Fruit fly (Drosophila melanogaster) whole organism, embryonic: ENCODE results near the gene brat.

ENCODE experiments used
- CG11723 ChIP-seq: fragments of 200-800 bp; sonication (Bioruptor generic); optimal IDR thresholded peaks from 2 replicates; lab custom pipeline; 2017; ENCODE audit warnings: missing biosample characterization, mild to moderate bottlenecking, missing genetic modification characterization
- CG1233 ChIP-seq: fragments of 200-800 bp; sonication (Bioruptor generic); optimal IDR thresholded peaks from 4 replicates; lab custom pipeline; 2018; ENCODE audit warnings: missing biosample characterization, mild to moderate bottlenecking, missing genetic modification characterization
- CG13894 ChIP-seq: fragments of 200-800 bp; sonication (Bioruptor generic); optimal IDR thresholded peaks from 3 replicates; lab custom pipeline; 2018; ENCODE audit warnings: missing biosample characterization, mild to moderate bottlenecking, missing genetic modification characterization, moderate library complexity
- CG14667 ChIP-seq: fragments of 200-800 bp; sonication (Bioruptor generic); IDR thresholded peaks from 2 replicates; pipeline ENCODE4 v1.3.6; 2022; ENCODE audit warnings: missing biosample characterization, missing genetic modification characterization
- CG14710 ChIP-seq: fragments of 200-800 bp; sonication (Bioruptor generic); optimal IDR thresholded peaks from 3 replicates; lab custom pipeline; 2019; ENCODE audit warnings: missing biosample characterization, mild to moderate bottlenecking, missing genetic modification characterization, moderate library complexity
- CG1602 ChIP-seq: fragments of 200-800 bp; sonication (Bioruptor generic); optimal IDR thresholded peaks from 3 replicates; lab custom pipeline; 2016; ENCODE audit warnings: missing biosample characterization, missing genetic modification characterization
- CG1603 ChIP-seq: fragments of 200-800 bp; sonication (Bioruptor generic); optimal IDR thresholded peaks from 2 replicates; lab custom pipeline; 2019; ENCODE audit warnings: missing biosample characterization, mild to moderate bottlenecking, missing genetic modification characterization, moderate library complexity
- CG17568 ChIP-seq: fragments of 200-800 bp; sonication (Bioruptor generic); optimal IDR thresholded peaks from 2 replicates; lab custom pipeline; 2018; ENCODE audit warnings: missing biosample characterization, mild to moderate bottlenecking, missing genetic modification characterization, moderate library complexity
- CG18262 ChIP-seq: fragments of 200-800 bp; optimal IDR thresholded peaks from 3 replicates; lab custom pipeline; 2019; ENCODE audit warnings: missing biosample characterization, mild to moderate bottlenecking, missing genetic modification characterization, moderate library complexity
- CG2120 ChIP-seq: fragments of 200-800 bp; sonication (Bioruptor generic); optimal IDR thresholded peaks from 3 replicates; lab custom pipeline; 2016; ENCODE audit warnings: missing biosample characterization, missing genetic modification characterization
- CG2712 ChIP-seq: fragments of 200-800 bp; optimal IDR thresholded peaks from 3 replicates; lab custom pipeline; 2019; ENCODE audit warnings: missing biosample characterization, mild to moderate bottlenecking, missing genetic modification characterization, moderate library complexity
- CG30020 ChIP-seq: fragments of 200-800 bp; optimal IDR thresholded peaks from 2 replicates; lab custom pipeline; 2019; ENCODE audit warnings: missing biosample characterization, mild to moderate bottlenecking, missing genetic modification characterization, moderate library complexity
- CG5245 ChIP-seq: fragments of 200-800 bp; sonication (Bioruptor generic); optimal IDR thresholded peaks from 3 replicates; lab custom pipeline; 2016; ENCODE audit warnings: missing biosample characterization, missing genetic modification characterization
- CG6254 ChIP-seq: fragments of 200-800 bp; sonication (Bioruptor generic); optimal IDR thresholded peaks from 3 replicates; lab custom pipeline; 2017; ENCODE audit warnings: mild to moderate bottlenecking, missing biosample characterization, missing genetic modification reagents, missing genetic modification characterization
- CG7556 ChIP-seq: fragments of 200-800 bp; sonication (Bioruptor generic); optimal IDR thresholded peaks from 2 replicates; lab custom pipeline; 2017; ENCODE audit warnings: missing biosample characterization, mild to moderate bottlenecking, missing genetic modification characterization
- CG9797 ChIP-seq: fragments of 200-800 bp; sonication (Bioruptor generic); optimal IDR thresholded peaks from 3 replicates; lab custom pipeline; 2018; ENCODE audit warnings: missing biosample characterization, mild to moderate bottlenecking, missing genetic modification characterization
- CG9932 ChIP-seq: fragments of 200-800 bp; sonication (Bioruptor generic); IDR thresholded peaks from 2 replicates; pipeline ENCODE4 v1.3.6; 2022; ENCODE audit warnings: missing biosample characterization, missing genetic modification characterization
- Dbx ChIP-seq: fragments of 200-800 bp; sonication (Bioruptor generic); IDR thresholded peaks from 3 replicates; pipeline ENCODE4 v1.3.6; 2022; ENCODE audit warnings: missing biosample characterization, missing genetic modification characterization
- Dref ChIP-seq: fragments of 200-800 bp; sonication (Bioruptor generic); IDR thresholded peaks from 2 replicates; pipeline ENCODE4 v1.3.6; 2022; ENCODE audit warnings: missing biosample characterization, missing genetic modification characterization
- Fer1 ChIP-seq: fragments of 200-800 bp; sonication (Bioruptor generic); optimal IDR thresholded peaks from 2 replicates; lab custom pipeline; 2017; ENCODE audit warnings: missing biosample characterization, mild to moderate bottlenecking, missing genetic modification characterization
- HHEX ChIP-seq: fragments of 200-800 bp; sonication (Bioruptor generic); optimal IDR thresholded peaks from 3 replicates; lab custom pipeline; 2017; ENCODE audit warnings: missing biosample characterization, mild to moderate bottlenecking, missing genetic modification characterization, missing genetic modification reagents
- Jarid2 ChIP-seq: fragments of 200-800 bp; sonication (Bioruptor generic); optimal IDR thresholded peaks from 3 replicates; lab custom pipeline; 2017; ENCODE audit warnings: mild to moderate bottlenecking, missing biosample characterization, missing genetic modification reagents, missing genetic modification characterization
- Myb ChIP-seq: fragments of 200-800 bp; sonication (Bioruptor generic); optimal IDR thresholded peaks from 2 replicates; lab custom pipeline; 2016; ENCODE audit warnings: missing biosample characterization, missing genetic modification characterization
- NC2β ChIP-seq: fragments of 200-800 bp; sonication (Bioruptor generic); optimal IDR thresholded peaks from 2 replicates; lab custom pipeline; 2016; ENCODE audit warnings: missing biosample characterization, missing genetic modification characterization
- Poxn ChIP-seq: fragments of 200-800 bp; sonication (Bioruptor generic); IDR thresholded peaks from 2 replicates; pipeline ENCODE4 v1.3.6; 2022; ENCODE audit warnings: missing biosample characterization, missing genetic modification characterization
- Sin3A ChIP-seq: fragments of >200 bp; optimal IDR thresholded peaks from 2 replicates; lab custom pipeline; 2018
- Spps ChIP-seq: fragments of 200-800 bp; sonication (Bioruptor generic); optimal IDR thresholded peaks from 2 replicates; lab custom pipeline; 2018; ENCODE audit warnings: missing biosample characterization, mild to moderate bottlenecking, missing genetic modification characterization
- Tbp ChIP-seq: fragments of >200 bp; optimal IDR thresholded peaks from 2 replicates; lab custom pipeline; 2018; ENCODE audit warnings: missing biosample characterization, missing genetic modification characterization
- az2 ChIP-seq: fragments of 200-800 bp; sonication (Bioruptor generic); optimal IDR thresholded peaks from 3 replicates; lab custom pipeline; 2016; ENCODE audit warnings: missing biosample characterization, missing genetic modification characterization
- btn ChIP-seq: fragments of 200-800 bp; sonication (Bioruptor generic); optimal IDR thresholded peaks from 2 replicates; lab custom pipeline; 2016; ENCODE audit warnings: missing biosample characterization, missing genetic modification characterization
- caup ChIP-seq: fragments of 200-800 bp; sonication (Bioruptor generic); optimal IDR thresholded peaks from 3 replicates; lab custom pipeline; 2017; ENCODE audit warnings: missing biosample characterization, mild to moderate bottlenecking, missing genetic modification characterization, moderate library complexity; ENCODE audit not compliant: severe bottlenecking
- cg ChIP-seq: fragments of 200-800 bp; sonication (Bioruptor generic); optimal IDR thresholded peaks from 3 replicates; lab custom pipeline; 2019; ENCODE audit warnings: missing biosample characterization, mild to moderate bottlenecking, missing genetic modification characterization, moderate library complexity
- dimm ChIP-seq: fragments of 200-800 bp; sonication (Bioruptor generic); IDR thresholded peaks from 2 replicates; pipeline ENCODE4 v1.3.6; 2022; ENCODE audit warnings: missing biosample characterization, missing genetic modification characterization
- hbn ChIP-seq: fragments of 200-800 bp; sonication (Bioruptor generic); IDR thresholded peaks from 2 replicates; pipeline ENCODE4 v1.3.6; 2022; ENCODE audit warnings: missing biosample characterization, missing genetic modification characterization; ENCODE audit not compliant: partially characterized antibody
- ken ChIP-seq: fragments of 200-800 bp; sonication (Bioruptor generic); IDR thresholded peaks from 3 replicates; pipeline ENCODE4 v1.3.6; 2022; ENCODE audit warnings: missing biosample characterization, missing genetic modification characterization
- nau ChIP-seq: fragments of 200-800 bp; sonication (Bioruptor generic); optimal IDR thresholded peaks from 3 replicates; lab custom pipeline; 2017; ENCODE audit warnings: missing biosample characterization, mild to moderate bottlenecking, missing genetic modification characterization, missing genetic modification reagents
- nom ChIP-seq: fragments of 200-800 bp; sonication (Bioruptor generic); optimal IDR thresholded peaks from 2 replicates; lab custom pipeline; 2017; ENCODE audit warnings: missing biosample characterization, missing genetic modification characterization, mild to moderate bottlenecking, moderate library complexity, missing genetic modification reagents
- org-1 ChIP-seq: fragments of 200-800 bp; sonication (Bioruptor generic); optimal IDR thresholded peaks from 2 replicates; lab custom pipeline; 2017; ENCODE audit warnings: missing biosample characterization, missing genetic modification characterization
- otp ChIP-seq: fragments of 200-800 bp; sonication (Bioruptor generic); IDR thresholded peaks from 3 replicates; pipeline ENCODE4, ENCODE4 v1.3.6; 2022; ENCODE audit warnings: missing biosample characterization, missing genetic modification characterization
- pnt ChIP-seq: fragments of 200-800 bp; sonication (Bioruptor generic); optimal IDR thresholded peaks from 3 replicates; lab custom pipeline; 2016; ENCODE audit warnings: missing biosample characterization, missing genetic modification characterization
- ro ChIP-seq: fragments of 200-800 bp; sonication (Bioruptor generic); IDR thresholded peaks from 2 replicates; pipeline ENCODE4 v1.3.6; 2022; ENCODE audit warnings: missing biosample characterization, missing genetic modification characterization
- row ChIP-seq: fragments of 200-800 bp; sonication (Bioruptor generic); IDR thresholded peaks from 3 replicates; pipeline ENCODE4 v1.3.6; 2022; ENCODE audit warnings: missing biosample characterization, missing genetic modification characterization
- sc ChIP-seq, 3 experiments: fragments of >200 bp in 2 of 3; fragments of 200-800 bp in 1 of 3; sonication (Bioruptor generic) in 1 of 3; optimal IDR thresholded peaks; 2 replicates in 2 of 3; 3 replicates in 1 of 3; lab custom pipeline; 2017; ENCODE audit warnings: mild to moderate bottlenecking in 1 of 3, missing biosample characterization in 1 of 3, missing genetic modification characterization in 1 of 3, missing genetic modification reagents in 1 of 3
- shn ChIP-seq: fragments of 200-800 bp; sonication (Bioruptor generic); optimal IDR thresholded peaks from 3 replicates; lab custom pipeline; 2016; ENCODE audit warnings: missing biosample characterization, missing genetic modification characterization
- sr ChIP-seq: fragments of 200-800 bp; sonication (Bioruptor generic); IDR thresholded peaks from 3 replicates; pipeline ENCODE4 v1.3.6; 2022; ENCODE audit warnings: missing biosample characterization, missing genetic modification characterization
- tna ChIP-seq: fragments of 200-800 bp; sonication (Bioruptor generic); IDR thresholded peaks from 2 replicates; pipeline ENCODE4 v1.3.6; 2022; ENCODE audit warnings: missing biosample characterization, missing genetic modification characterization; ENCODE audit not compliant: partially characterized antibody
- tx ChIP-seq: fragments of 200-800 bp; sonication (Bioruptor generic); optimal IDR thresholded peaks from 2 replicates; lab custom pipeline; 2016; ENCODE audit warnings: missing biosample characterization, missing genetic modification characterization
- zfh1 ChIP-seq: fragments of 200-800 bp; sonication (Bioruptor generic); IDR thresholded peaks from 3 replicates; pipeline ENCODE4 v1.3.6; 2022; ENCODE audit warnings: missing biosample characterization, missing genetic modification characterization

The brat gene

DNA sequence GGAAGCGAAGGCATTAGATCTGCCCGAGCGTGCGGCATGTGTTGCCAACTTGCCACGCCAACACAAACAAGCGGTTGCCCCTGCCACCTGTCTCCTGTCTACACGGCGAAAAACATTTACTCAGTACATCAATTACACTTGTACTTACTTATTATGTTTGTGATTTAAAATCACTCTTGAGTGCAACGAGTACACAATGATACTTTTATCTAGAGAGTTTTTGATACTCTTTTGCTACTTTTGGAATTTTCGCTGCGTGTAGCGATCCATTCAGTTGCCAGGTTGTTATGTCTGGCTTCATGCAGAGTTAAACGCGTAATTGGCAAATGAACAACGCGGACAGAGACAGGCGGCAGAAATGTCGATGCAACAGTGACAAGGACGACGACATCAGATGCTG lies 60.1 kb downstream of the brat start (continued):
- TF ChIP-seq ken (GFP tag; lab: Robert Waterston, UW) (no peak), row (GFP tag; lab: Robert Waterston, UW) (peak; percentile 32; the same call in 2 of the 3 replicates), otp (GFP tag; lab: Robert Waterston, UW) (no peak), CG2712 (tag; lab: Kevin White, UChicago) (peak; percentile 33), nom (GFP tag; lab: Kevin White, UChicago) (no peak), CG5245 (GFP tag; lab: Kevin White, UChicago) (peak; percentile 28), CG14667 (GFP tag; lab: Robert Waterston, UW) (no peak)

DNA sequence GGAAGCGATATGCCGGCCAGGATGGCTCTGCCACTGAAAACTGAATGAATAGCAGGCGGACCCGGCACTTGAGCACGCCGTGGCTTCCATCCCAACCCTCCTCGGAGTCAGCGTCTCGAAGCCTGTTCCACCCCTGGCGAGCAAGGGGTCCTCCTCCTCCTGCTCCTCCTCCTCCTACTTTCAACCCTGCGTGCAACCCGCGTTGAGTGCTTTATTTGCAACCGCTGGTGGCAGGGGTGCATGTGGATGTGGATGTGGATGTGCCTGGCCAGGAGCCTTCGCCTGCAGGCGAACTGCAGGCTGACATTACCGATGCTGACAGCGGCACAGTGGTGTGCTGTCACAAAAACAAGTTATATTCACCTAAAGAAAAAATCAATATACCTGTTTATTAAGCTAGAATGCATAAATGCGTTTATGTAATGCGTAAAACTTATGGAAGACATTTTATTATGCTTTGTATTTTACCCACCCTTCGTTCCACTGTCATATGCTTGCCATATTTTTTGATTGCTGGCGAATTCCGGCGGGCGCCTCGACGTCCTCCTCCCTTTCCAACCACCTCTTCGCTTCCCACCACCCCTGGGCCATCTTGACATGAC lies 62.9 kb downstream of the brat start:
- no peak for TF ChIP-seq sr (GFP tag; lab: Robert Waterston, UW)
- peak; percentile 58 for TF ChIP-seq CG14710 (tag; lab: Kevin White, UChicago)
- peak; percentile 85 for TF ChIP-seq zfh1 (GFP tag; lab: Robert Waterston, UW)
- TF ChIP-seq CG11723 (GFP tag; lab: Kevin White, UChicago), result peak; percentile 33
- TF ChIP-seq CG7556 (GFP tag; lab: Kevin White, UChicago), result peak; percentile 54
- no peak for TF ChIP-seq tx (GFP tag; lab: Kevin White, UChicago)
- TF ChIP-seq Dref, result no peak
- no peak for TF ChIP-seq CG9797
- no peak for TF ChIP-seq CG13894 (tag; lab: Kevin White, UChicago)
- no peak for TF ChIP-seq Poxn
- no peak for TF ChIP-seq Jarid2 (GFP tag; lab: Kevin White, UChicago)
- TF ChIP-seq CG18262 (tag; lab: Kevin White, UChicago), result peak; percentile 81
- peak; percentile 53 for TF ChIP-seq Spps (tag; lab: Kevin White, UChicago)
- TF ChIP-seq CG1233 (GFP tag; lab: Kevin White, UChicago), result peak; percentile 39
- TF ChIP-seq sc (optimal IDR thresholded peaks at IDR 0.05; lab: Kevin White, UChicago), result no peak
- TF ChIP-seq sc (GFP tag; optimal IDR thresholded peaks at IDR 0.05; lab: Kevin White, UChicago), result peak; percentile 63
- TF ChIP-seq pnt (GFP tag; lab: Kevin White, UChicago), result peak; percentile 34
- no peak for TF ChIP-seq hbn
- no peak for TF ChIP-seq shn
- no peak for TF ChIP-seq Tbp (GFP tag; lab: Kevin White, UChicago)
- no peak for TF ChIP-seq Myb (GFP tag; lab: Kevin White, UChicago)
- TF ChIP-seq org-1 (GFP tag; lab: Kevin White, UChicago), result peak; percentile 21
- TF ChIP-seq dimm (GFP tag; lab: Robert Waterston, UW), result peak; percentile 75
- peak; percentile 54 for TF ChIP-seq ro (GFP tag; lab: Robert Waterston, UW)
- no peak for TF ChIP-seq CG30020
- TF ChIP-seq Fer1 (GFP tag; lab: Kevin White, UChicago), result peak; percentile 30
- peak; percentile 60 for TF ChIP-seq az2 (GFP tag; lab: Kevin White, UChicago)
- TF ChIP-seq btn (GFP tag; lab: Kevin White, UChicago), result peak; percentile 8
- TF ChIP-seq tna, result no peak
- peak; percentile 52 for TF ChIP-seq NC2β (GFP tag; lab: Kevin White, UChicago)
- peak; percentile 86 for TF ChIP-seq CG1603 (tag; lab: Kevin White, UChicago)
- no peak for TF ChIP-seq caup (GFP tag; lab: Kevin White, UChicago)
- no peak for TF ChIP-seq cg (GFP tag; lab: Kevin White, UChicago)
- TF ChIP-seq CG9932 (GFP tag; lab: Robert Waterston, UW), result no peak
- TF ChIP-seq CG2120 (GFP tag; lab: Kevin White, UChicago), result no peak
- peak; percentile 29 for TF ChIP-seq nau (GFP tag; lab: Kevin White, UChicago)
- TF ChIP-seq Sin3A, result no peak
- TF ChIP-seq CG17568 (GFP tag; lab: Kevin White, UChicago), result peak; percentile 1
- TF ChIP-seq Dbx, result no peak
- peak; percentile 80 for TF ChIP-seq CG2712 (tag; lab: Kevin White, UChicago)
- peak; percentile 28 for TF ChIP-seq HHEX
- peak; percentile 55 for TF ChIP-seq CG6254
- peak; percentile 40 for TF ChIP-seq CG1602 (GFP tag; lab: Kevin White, UChicago)
